Worm (Caenorhabditis elegans): Measurements from ENCODE around the gene wbp-11.

ce11 chrII:10170837-10171318 is 1.8 kb upstream of the wbp-11 start, which contains the start of gene gpd-4:
- TF ChIP-seq tbx-2 (tag; optimal IDR thresholded peaks at IDR 0.05) = no peak
- no peak for TF ChIP-seq ceh-9 (tag; optimal IDR thresholded peaks at IDR 0.05)
- TF ChIP-seq unc-3 (GFP tag; conservative IDR thresholded peaks at IDR 0.05) = no peak
- no peak for TF ChIP-seq unc-3 (tag; optimal IDR thresholded peaks at IDR 0.05)
- no peak for TF ChIP-seq hlh-8 (tag; optimal IDR thresholded peaks at IDR 0.05)
- no peak for TF ChIP-seq F13H6.1 (tag; optimal IDR thresholded peaks at IDR 0.05)
- no peak for TF ChIP-seq C08G9.2 (tag; optimal IDR thresholded peaks at IDR 0.05)
- TF ChIP-seq sox-4 (tag; optimal IDR thresholded peaks at IDR 0.05) = no peak
